Fruit fly (Drosophila melanogaster): ENCODE data around the gene Dpck.

Gene Dpck

dm6 chr3R:7035703-7036266, 46.2 kb upstream of the Dpck start:
- no peak for TF ChIP-seq Hr83 (GFP tag; optimal IDR thresholded peaks at IDR 0.05; ENCODE audit: poor library complexity, severe bottlenecking)
- no peak for TF ChIP-seq Dif (GFP tag; optimal IDR thresholded peaks at IDR 0.05; ENCODE audit: partially characterized antibody)
- TF ChIP-seq CG9705 (GFP tag; optimal IDR thresholded peaks at IDR 0.05) = no peak
- TF ChIP-seq rgr (GFP tag; optimal IDR thresholded peaks at IDR 0.05) = no peak
- TF ChIP-seq dsf (GFP tag; optimal IDR thresholded peaks at IDR 0.05; ENCODE audit: borderline replicate concordance) = no peak
- no peak for TF ChIP-seq Hnf4 (GFP tag; optimal IDR thresholded peaks at IDR 0.05)
- TF ChIP-seq Hr78 (GFP tag; optimal IDR thresholded peaks at IDR 0.05) = no peak
- TF ChIP-seq Mio (GFP tag; optimal IDR thresholded peaks at IDR 0.05) = no peak
- no peak for TF ChIP-seq psq (GFP tag; optimal IDR thresholded peaks at IDR 0.05)
- no peak for TF ChIP-seq Rel (GFP tag; optimal IDR thresholded peaks at IDR 0.05)
- no peak for TF ChIP-seq Rel (tag; optimal IDR thresholded peaks at IDR 0.05)
- TF ChIP-seq Vsx2 (GFP tag; optimal IDR thresholded peaks at IDR 0.05; ENCODE audit: partially characterized antibody) = no peak
- TF ChIP-seq Myc (optimal IDR thresholded peaks at IDR 0.05) = no peak
- TF ChIP-seq h (GFP tag; optimal IDR thresholded peaks at IDR 0.05) = no peak
- TF ChIP-seq GATAd (GFP tag; optimal IDR thresholded peaks at IDR 0.05) = no peak
- TF ChIP-seq Abd-B (GFP tag; optimal IDR thresholded peaks at IDR 0.05) = no peak
- TF ChIP-seq dl (GFP tag; optimal IDR thresholded peaks at IDR 0.05; ENCODE audit: insufficient read depth in 1 of 2, partially characterized antibody in 2 of 2) = no peak
- TF ChIP-seq foxo (GFP tag; optimal IDR thresholded peaks at IDR 0.05) = no peak
- no peak for TF ChIP-seq tai (GFP tag; optimal IDR thresholded peaks at IDR 0.05)
- TF ChIP-seq br (GFP tag; optimal IDR thresholded peaks at IDR 0.05) = no peak
- TF ChIP-seq CrebA (GFP tag; optimal IDR thresholded peaks at IDR 0.05; ENCODE audit: borderline replicate concordance) = no peak

DNA sequence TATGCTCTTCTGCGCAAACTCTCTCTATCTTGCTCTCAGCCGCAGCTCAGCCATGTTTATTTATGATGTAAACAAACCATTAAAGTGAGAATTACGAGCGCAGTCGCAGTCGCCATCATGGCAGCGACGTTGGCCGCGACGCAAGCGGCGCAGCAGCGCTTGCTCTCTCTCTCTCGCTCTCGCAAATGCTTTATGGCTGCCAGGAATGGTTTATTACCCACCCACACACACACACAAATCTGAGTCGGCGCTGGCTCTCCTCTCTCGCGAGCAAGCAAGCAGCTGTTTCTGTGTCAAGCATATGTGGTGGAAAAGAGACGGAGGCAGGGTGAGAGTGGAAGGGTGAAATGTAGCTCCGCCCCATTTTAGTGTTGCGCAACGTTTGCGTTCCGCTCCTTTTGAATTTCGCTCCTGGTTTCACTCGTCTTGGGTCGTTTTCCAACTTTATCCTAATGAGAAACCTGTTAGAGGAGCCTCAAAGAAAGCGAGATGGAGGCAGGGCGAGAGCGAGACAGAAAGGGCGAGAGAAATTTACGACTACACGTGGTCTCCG, 44.7 kb upstream of the Dpck start:
- TF ChIP-seq Hnf4 (GFP tag; optimal IDR thresholded peaks at IDR 0.05) = peak; percentile 72
- TF ChIP-seq foxo (GFP tag; optimal IDR thresholded peaks at IDR 0.05) = peak in 1 of 2 experiments; percentile 65
- TF ChIP-seq sv (GFP tag; optimal IDR thresholded peaks at IDR 0.05) = no peak
- no peak for TF ChIP-seq pan (optimal IDR thresholded peaks at IDR 0.05)
- no peak for TF ChIP-seq CrebA (GFP tag; optimal IDR thresholded peaks at IDR 0.05; ENCODE audit: borderline replicate concordance)
- TF ChIP-seq Mio (GFP tag; optimal IDR thresholded peaks at IDR 0.05) = no peak
- peak; percentile 73 for TF ChIP-seq Dif (GFP tag; optimal IDR thresholded peaks at IDR 0.05; ENCODE audit: partially characterized antibody)
- peak; percentile 4 for TF ChIP-seq Vsx2 (GFP tag; optimal IDR thresholded peaks at IDR 0.05; ENCODE audit: partially characterized antibody)
- no peak for TF ChIP-seq sage (GFP tag; optimal IDR thresholded peaks at IDR 0.05)
- TF ChIP-seq tai (GFP tag; optimal IDR thresholded peaks at IDR 0.05) = peak; percentile 38
- no peak for TF ChIP-seq Rel (GFP tag; optimal IDR thresholded peaks at IDR 0.05)
- TF ChIP-seq Rel (tag; optimal IDR thresholded peaks at IDR 0.05) = no peak
- no peak for TF ChIP-seq GATAd (GFP tag; optimal IDR thresholded peaks at IDR 0.05)
- TF ChIP-seq psq (GFP tag; optimal IDR thresholded peaks at IDR 0.05) = peak; percentile 31
- peak in 1 of 2 experiments; percentile 37 for TF ChIP-seq dl (GFP tag; optimal IDR thresholded peaks at IDR 0.05; ENCODE audit: insufficient read depth in 1 of 2, partially characterized antibody in 2 of 2)
- peak; percentile 65 for TF ChIP-seq brk (GFP tag; optimal IDR thresholded peaks at IDR 0.05)
- TF ChIP-seq dmrt93B (GFP tag; optimal IDR thresholded peaks at IDR 0.05) = peak; percentile 7
- TF ChIP-seq rgr (GFP tag; optimal IDR thresholded peaks at IDR 0.05) = peak; percentile 53
- TF ChIP-seq CG32264 (GFP tag; optimal IDR thresholded peaks at IDR 0.05) = no peak
- TF ChIP-seq HLH106 (tag; optimal IDR thresholded peaks at IDR 0.05) = peak; percentile 20
- TF ChIP-seq ey (GFP tag; optimal IDR thresholded peaks at IDR 0.05) = peak; percentile 31
- TF ChIP-seq usp (GFP tag; optimal IDR thresholded peaks at IDR 0.05) = no peak
- peak; percentile 58 for TF ChIP-seq Jra (GFP tag; optimal IDR thresholded peaks at IDR 0.05)
- peak; percentile 33 for TF ChIP-seq woc (GFP tag; optimal IDR thresholded peaks at IDR 0.05)
- peak; percentile 25 for TF ChIP-seq Sp1 (GFP tag; optimal IDR thresholded peaks at IDR 0.05)
- TF ChIP-seq Myc (optimal IDR thresholded peaks at IDR 0.05) = no peak
- TF ChIP-seq fru (GFP tag; optimal IDR thresholded peaks at IDR 0.05) = peak; percentile 55
- no peak for TF ChIP-seq lola (GFP tag; optimal IDR thresholded peaks at IDR 0.05)
- TF ChIP-seq Abd-B (GFP tag; optimal IDR thresholded peaks at IDR 0.05) = no peak
- TF ChIP-seq h (GFP tag; optimal IDR thresholded peaks at IDR 0.05) = peak; percentile 66
- TF ChIP-seq OdsH (GFP tag; optimal IDR thresholded peaks at IDR 0.05) = peak; percentile 61
- TF ChIP-seq jim (GFP tag; optimal IDR thresholded peaks at IDR 0.05) = no peak
- peak; percentile 63 for TF ChIP-seq br (GFP tag; optimal IDR thresholded peaks at IDR 0.05)
- TF ChIP-seq Hr78 (GFP tag; optimal IDR thresholded peaks at IDR 0.05) = no peak
- TF ChIP-seq Dfd (GFP tag; optimal IDR thresholded peaks at IDR 0.05) = no peak
- peak; percentile 4 for TF ChIP-seq dsf (GFP tag; optimal IDR thresholded peaks at IDR 0.05; ENCODE audit: borderline replicate concordance)
- no peak for TF ChIP-seq CG9705 (GFP tag; optimal IDR thresholded peaks at IDR 0.05)
- no peak for TF ChIP-seq N (GFP tag; optimal IDR thresholded peaks at IDR 0.05)
- TF ChIP-seq Hr83 (GFP tag; optimal IDR thresholded peaks at IDR 0.05; ENCODE audit: poor library complexity, severe bottlenecking) = peak; percentile 86
